Worm (Caenorhabditis elegans) whole organism, late embryonic: Measurements from ENCODE around the gene srw-99.
A peak's percentile ranks its signal among the peaks of the same experiment; 100 is the strongest.

Experiments used
- C38D4.7 ChIP-seq: fragments of 200-800 bp; sonication (Bioruptor generic); optimal IDR thresholded peaks from 2 replicates; lab custom pipeline; 2018; ENCODE audit warnings: mild to moderate bottlenecking, missing genetic modification characterization, moderate library complexity, missing compliant biosample characterization
- K09A11.1 ChIP-seq: sonication (generic microtip); optimal IDR thresholded peaks from 2 replicates; lab custom pipeline; 2017; ENCODE audit warnings: antibody characterized with exemption, mild to moderate bottlenecking, missing genetic modification characterization, missing compliant biosample characterization; ENCODE audit not compliant: insufficient read depth
- T23F11.4 ChIP-seq: fragments of 200-800 bp; sonication (Bioruptor generic); optimal IDR thresholded peaks from 2 replicates; lab custom pipeline; 2018; ENCODE audit warnings: mild to moderate bottlenecking, missing genetic modification characterization, missing compliant biosample characterization
- Y22D7AL.16 ChIP-seq: sonication (generic microtip); optimal IDR thresholded peaks from 2 replicates; lab custom pipeline; 2016; ENCODE audit warnings: missing genetic modification characterization, missing compliant biosample characterization
- ama-1 ChIP-seq: fragments of 150-350 bp; optimal IDR thresholded peaks from 2 replicates; lab custom pipeline; 2014
- ceh-14 ChIP-seq: sonication (generic microtip); optimal IDR thresholded peaks from 2 replicates; lab custom pipeline; 2016; ENCODE audit warnings: missing genotype, missing genetic modification characterization, missing compliant biosample characterization
- ceh-18 ChIP-seq: sonication (generic microtip); optimal IDR thresholded peaks from 2 replicates; lab custom pipeline; 2016; ENCODE audit warnings: missing genetic modification characterization, missing compliant biosample characterization
- ceh-19 ChIP-seq: fragments of 200-800 bp; sonication (Bioruptor generic); optimal IDR thresholded peaks from 2 replicates; lab custom pipeline; 2018; ENCODE audit warnings: mild to moderate bottlenecking, missing genetic modification characterization, missing compliant biosample characterization
- ceh-22 ChIP-seq: sonication (generic microtip); optimal IDR thresholded peaks from 2 replicates; lab custom pipeline; 2017; ENCODE audit warnings: missing biosample characterization, missing genetic modification characterization
- ceh-24 ChIP-seq: sonication (generic microtip); optimal IDR thresholded peaks from 2 replicates; lab custom pipeline; 2016; ENCODE audit warnings: mild to moderate bottlenecking, missing genetic modification characterization, missing compliant biosample characterization
- ceh-45 ChIP-seq: fragments of 200-800 bp; sonication (Bioruptor generic); IDR thresholded peaks from 2 replicates; pipeline ENCODE4 v1.3.6; 2022; ENCODE audit warnings: missing genetic modification reagents, missing genetic modification characterization, missing compliant biosample characterization
- ceh-9 ChIP-seq: sonication (generic microtip); optimal IDR thresholded peaks from 2 replicates; lab custom pipeline; 2016; ENCODE audit warnings: mild to moderate bottlenecking, missing genetic modification characterization, inconsistent platforms, missing compliant biosample characterization
- che-1 ChIP-seq: sonication (generic microtip); optimal IDR thresholded peaks from 2 replicates; lab custom pipeline; 2016; ENCODE audit warnings: mild to moderate bottlenecking, missing genetic modification characterization, missing compliant biosample characterization
- dmd-4 ChIP-seq: sonication (generic microtip); optimal IDR thresholded peaks from 2 replicates; lab custom pipeline; 2016; ENCODE audit warnings: borderline replicate concordance, missing genetic modification characterization, missing compliant biosample characterization
- dve-1 ChIP-seq: sonication (generic microtip); optimal IDR thresholded peaks from 2 replicates; lab custom pipeline; 2017; ENCODE audit warnings: antibody characterized with exemption, mild to moderate bottlenecking, missing genetic modification characterization, missing compliant biosample characterization
- elt-2 ChIP-seq: sonication (generic microtip); optimal IDR thresholded peaks from 2 replicates; lab custom pipeline; 2016; ENCODE audit warnings: missing genetic modification reagents, missing genetic modification characterization, missing compliant biosample characterization
- ets-4 ChIP-seq: sonication (generic microtip); optimal IDR thresholded peaks from 2 replicates; lab custom pipeline; 2016; ENCODE audit warnings: missing genetic modification characterization, missing compliant biosample characterization
- fax-1 ChIP-seq: sonication (generic microtip); optimal IDR thresholded peaks from 2 replicates; lab custom pipeline; 2016; ENCODE audit warnings: missing genotype, missing genetic modification characterization, missing compliant biosample characterization
- fkh-10 ChIP-seq: fragments of 150-350 bp; optimal IDR thresholded peaks from 2 replicates; lab custom pipeline; 2014; ENCODE audit warnings: missing biosample characterization, missing genetic modification reagents, missing genetic modification characterization
- hlh-15 ChIP-seq: sonication (generic microtip); optimal IDR thresholded peaks from 2 replicates; lab custom pipeline; 2016; ENCODE audit warnings: missing genetic modification characterization, missing compliant biosample characterization
- madf-2 ChIP-seq: sonication (generic microtip); optimal IDR thresholded peaks from 2 replicates; lab custom pipeline; 2017; ENCODE audit warnings: missing genetic modification characterization, missing compliant biosample characterization
- mec-3 ChIP-seq: sonication (generic microtip); optimal IDR thresholded peaks from 2 replicates; lab custom pipeline; 2016; ENCODE audit warnings: borderline replicate concordance, missing genetic modification characterization, missing compliant biosample characterization
- npax-4 ChIP-seq: sonication (generic microtip); optimal IDR thresholded peaks from 2 replicates; lab custom pipeline; 2016; ENCODE audit warnings: missing genetic modification characterization, missing compliant biosample characterization
- pag-3 ChIP-seq: sonication (generic microtip); optimal IDR thresholded peaks from 2 replicates; lab custom pipeline; 2016; ENCODE audit warnings: missing compliant biosample characterization, missing genetic modification characterization, borderline replicate concordance
- pat-9 ChIP-seq: fragments of 200-800 bp; sonication (Bioruptor generic); optimal IDR thresholded peaks from 2 replicates; lab custom pipeline; 2018; ENCODE audit warnings: mild to moderate bottlenecking, missing genetic modification characterization, moderate library complexity, missing compliant biosample characterization
- pax-1 ChIP-seq: fragments of 150-350 bp; optimal IDR thresholded peaks from 2 replicates; lab custom pipeline; 2014; ENCODE audit warnings: missing biosample characterization, missing genetic modification characterization
- pha-2 ChIP-seq: sonication (generic microtip); optimal IDR thresholded peaks from 2 replicates; lab custom pipeline; 2017; ENCODE audit warnings: mild to moderate bottlenecking, missing genetic modification characterization, missing compliant biosample characterization
- ref-2 ChIP-seq: sonication (generic microtip); optimal IDR thresholded peaks from 2 replicates; lab custom pipeline; 2016; ENCODE audit warnings: missing genetic modification characterization, missing compliant biosample characterization
- sdc-2 ChIP-seq: sonication (generic microtip); optimal IDR thresholded peaks from 2 replicates; lab custom pipeline; 2016; ENCODE audit warnings: missing genotype, missing genetic modification characterization, missing compliant biosample characterization
- sox-2 ChIP-seq: fragments of 200-800 bp; sonication (Bioruptor generic); IDR thresholded peaks from 2 replicates; pipeline ENCODE4 v1.3.6; 2022; ENCODE audit warnings: missing genetic modification reagents, missing genetic modification characterization, missing compliant biosample characterization
- sox-4 ChIP-seq: sonication (generic microtip); optimal IDR thresholded peaks from 2 replicates; lab custom pipeline; 2017; ENCODE audit warnings: mild to moderate bottlenecking, missing genetic modification characterization, inconsistent platforms, missing compliant biosample characterization
- syd-9 ChIP-seq: sonication (generic microtip); optimal IDR thresholded peaks from 2 replicates; lab custom pipeline; 2016; ENCODE audit warnings: mild to moderate bottlenecking, missing genetic modification characterization, moderate library complexity, missing compliant biosample characterization
- tbx-2 ChIP-seq: sonication (generic microtip); optimal IDR thresholded peaks from 2 replicates; lab custom pipeline; 2016; ENCODE audit warnings: missing genetic modification characterization, missing compliant biosample characterization
- unc-3 ChIP-seq, 2 experiments: fragments of 200-800 bp in 1 of 2; sonication (Bioruptor generic) in 1 of 2; sonication (generic microtip) in 1 of 2; conservative IDR thresholded peaks in 1 of 2; optimal IDR thresholded peaks in 1 of 2; 2 replicates each; pipeline versions ENCODE4 v1.3.6 to Lab custom; 2016 to 2022; ENCODE audit warnings: missing compliant biosample characterization in 2 of 2, missing genetic modification characterization in 2 of 2, missing genetic modification reagents in 1 of 2
- unc-42 ChIP-seq: sonication (generic microtip); optimal IDR thresholded peaks from 2 replicates; lab custom pipeline; 2016; ENCODE audit warnings: missing genotype, missing genetic modification characterization, missing compliant biosample characterization

srw-99 gene

ce11 chrV:1743205-1743870 is 34.8 kb downstream of the srw-99 start, which contains the start of gene nhr-256 (continued):
- TF ChIP-seq ceh-19 (GFP tag; lab: Kevin White, UChicago) (no peak), C38D4.7 (GFP tag; lab: Kevin White, UChicago) (no peak), T23F11.4 (GFP tag; lab: Kevin White, UChicago) (no peak), Y22D7AL.16 (tag; lab: Kevin White, UChicago) (no peak), tbx-2 (tag; lab: Kevin White, UChicago) (peak; percentile 33), fax-1 (tag; lab: Kevin White, UChicago) (no peak), hlh-15 (tag; lab: Kevin White, UChicago) (no peak), ceh-9 (tag; lab: Kevin White, UChicago) (no peak), ref-2 (no peak), K09A11.1 (tag; lab: Kevin White, UChicago) (no peak), ceh-45 (no peak), unc-42 (tag; lab: Kevin White, UChicago) (peak; percentile 4), pha-2 (tag; lab: Kevin White, UChicago) (no peak), ceh-18 (tag; lab: Kevin White, UChicago) (peak; percentile 21), npax-4 (no peak), sox-4 (tag; lab: Kevin White, UChicago) (no peak), pax-1 (tag; lab: Kevin White, UChicago) (no peak), pag-3 (tag; lab: Kevin White, UChicago) (no peak), sox-2 (GFP tag; lab: Robert Waterston, UW) (no peak), ceh-24 (no peak), pat-9 (tag; lab: Kevin White, UChicago) (no peak), mec-3 (tag; lab: Kevin White, UChicago) (no peak), ceh-14 (tag; lab: Kevin White, UChicago) (no peak), sdc-2 (no peak), madf-2 (tag; lab: Kevin White, UChicago) (no peak), unc-3 (GFP tag; conservative IDR thresholded peaks at IDR 0.05; lab: Robert Waterston, UW) (no peak), unc-3 (tag; optimal IDR thresholded peaks at IDR 0.05; lab: Kevin White, UChicago) (no peak), che-1 (tag; lab: Kevin White, UChicago) (no peak), dve-1 (tag; lab: Kevin White, UChicago) (peak; percentile 17), syd-9 (tag; lab: Kevin White, UChicago) (no peak), ama-1 (lab: Kevin White, UChicago) (no peak), elt-2 (tag; lab: Kevin White, UChicago) (peak; percentile 64), ceh-22 (tag; lab: Kevin White, UChicago) (no peak), ets-4 (tag; lab: Kevin White, UChicago) (peak; percentile 22), fkh-10 (no peak)

ce11 chrV:1749053-1749452 is 40.5 kb downstream of the srw-99 start, which contains the start of gene ZK697.8:
ZK697.8 (minus strand) TSS chrV:1749153.
- TF ChIP-seq dmd-4: no peak

DNA sequence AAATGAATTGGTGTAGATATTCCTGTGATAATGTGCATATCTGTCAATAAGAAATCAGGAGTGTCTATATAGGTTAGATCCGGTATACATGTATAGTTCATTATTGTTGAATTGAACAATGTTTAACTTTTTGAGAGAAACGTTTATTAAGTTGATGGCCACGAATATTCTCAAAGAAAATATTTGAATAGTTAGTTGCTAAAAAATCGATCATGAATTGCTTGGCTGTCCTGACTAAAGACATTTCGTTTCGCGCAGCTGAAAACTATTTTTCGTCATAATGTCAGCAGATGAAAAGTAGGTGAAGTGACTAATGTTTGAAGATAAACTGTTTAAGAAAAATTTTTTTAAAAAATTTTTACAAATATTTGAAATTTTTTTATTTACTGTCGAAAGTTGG is 42.9 kb downstream of the srw-99 start, which contains the start of gene srh-199:
srh-199 (minus strand) TSS at position 101 of the 400 bp plus-strand sequence.
- no peak for TF ChIP-seq K09A11.1 (tag; lab: Kevin White, UChicago)
- TF ChIP-seq ama-1 (lab: Kevin White, UChicago): no peak
- TF ChIP-seq pag-3 (tag; lab: Kevin White, UChicago): no peak
- TF ChIP-seq fax-1 (tag; lab: Kevin White, UChicago): no peak
- TF ChIP-seq madf-2 (tag; lab: Kevin White, UChicago): no peak
- no peak for TF ChIP-seq T23F11.4 (GFP tag; lab: Kevin White, UChicago)
- no peak for TF ChIP-seq npax-4
- no peak for TF ChIP-seq dve-1 (tag; lab: Kevin White, UChicago)
